Fruit fly (Drosophila melanogaster): ENCODE data around the gene ng3.

ng3 gene

dm6 chrX:3255569-3256309, 13.9 kb upstream of the ng3 start (continued):
- TF ChIP-seq CG18764 (GFP tag; optimal IDR thresholded peaks at IDR 0.05): peak; percentile 92
- peak; percentile 81 for TF ChIP-seq en (GFP tag; optimal IDR thresholded peaks at IDR 0.05)
- TF ChIP-seq CG17359 (tag; optimal IDR thresholded peaks at IDR 0.05): peak; percentile 95
- peak; percentile 93 for TF ChIP-seq Bteb2 (GFP tag; optimal IDR thresholded peaks at IDR 0.05)
- peak; percentile 82; the same call in 2 of the 3 replicates for TF ChIP-seq Mrtf (GFP tag; IDR thresholded peaks at IDR 0.05)
- TF ChIP-seq CG12744 (GFP tag; optimal IDR thresholded peaks at IDR 0.05): peak; percentile 92
- peak; percentile 90 for TF ChIP-seq Atf3 (GFP tag; optimal IDR thresholded peaks at IDR 0.05)
- TF ChIP-seq br (optimal IDR thresholded peaks at IDR 0.05): no peak
- TF ChIP-seq slou (GFP tag; optimal IDR thresholded peaks at IDR 0.05): peak; percentile 81
- TF ChIP-seq Med (GFP tag): peak; percentile 95
- TF ChIP-seq Sin3A (optimal IDR thresholded peaks at IDR 0.05): no peak
- peak; percentile 45; the same call in 1 of the 2 replicates for TF ChIP-seq chm (GFP tag; IDR thresholded peaks at IDR 0.05)
- peak; percentile 91 for TF ChIP-seq gcm (GFP tag; optimal IDR thresholded peaks at IDR 0.05)
- TF ChIP-seq CG2116 (GFP tag; optimal IDR thresholded peaks at IDR 0.05): peak; percentile 68
- TF ChIP-seq insv (GFP tag; optimal IDR thresholded peaks at IDR 0.05): peak; percentile 13 to 67
- peak; percentile 96 for TF ChIP-seq Hsf (GFP tag; optimal IDR thresholded peaks at IDR 0.05)
- no peak for TF ChIP-seq stwl (tag; optimal IDR thresholded peaks at IDR 0.05)
- TF ChIP-seq CG12942 (GFP tag; optimal IDR thresholded peaks at IDR 0.05): peak; percentile 88
- no peak for TF ChIP-seq D (optimal IDR thresholded peaks at IDR 0.05)
- TF ChIP-seq D (GFP tag; optimal IDR thresholded peaks at IDR 0.05): peak; percentile 94
- peak; percentile 85 for TF ChIP-seq CG6254 (GFP tag; optimal IDR thresholded peaks at IDR 0.05)
- TF ChIP-seq B-H1 (GFP tag; IDR thresholded peaks at IDR 0.05): peak; percentile 85
- TF ChIP-seq wdn (GFP tag; IDR thresholded peaks at IDR 0.05): peak; percentile 90
- TF ChIP-seq CG7928 (GFP tag; optimal IDR thresholded peaks at IDR 0.05): peak; percentile 80
- peak; percentile 88 for TF ChIP-seq CG7357 (GFP tag; IDR thresholded peaks at IDR 0.05)
- no peak for TF ChIP-seq zen2 (GFP tag; IDR thresholded peaks at IDR 0.05; ENCODE audit: partially characterized antibody)
- no peak for TF ChIP-seq h (optimal IDR thresholded peaks at IDR 0.05)
- peak; percentile 90 for TF ChIP-seq CG8388 (GFP tag; optimal IDR thresholded peaks at IDR 0.05)
- peak; percentile 95 for TF ChIP-seq CG4328 (GFP tag; optimal IDR thresholded peaks at IDR 0.05)
- TF ChIP-seq Optix (GFP tag; IDR thresholded peaks at IDR 0.05): peak; percentile 47; the same call in 2 of the 3 replicates
- peak; percentile 72 for TF ChIP-seq CG9876 (GFP tag; optimal IDR thresholded peaks at IDR 0.05)
- TF ChIP-seq Hr78 (GFP tag; optimal IDR thresholded peaks at IDR 0.05): peak in 1 of 2 experiments; percentile 51
- TF ChIP-seq CG9437 (GFP tag; optimal IDR thresholded peaks at IDR 0.05): peak; percentile 93
- no peak for TF ChIP-seq CG1832 (GFP tag; optimal IDR thresholded peaks at IDR 0.05)
- no peak for TF ChIP-seq dan (GFP tag; IDR thresholded peaks at IDR 0.05)
- TF ChIP-seq CG4360 (GFP tag; IDR thresholded peaks at IDR 0.05): no peak
- peak; percentile 67 for TF ChIP-seq dmrt11E (tag; optimal IDR thresholded peaks at IDR 0.05)
- peak; percentile 95 for TF ChIP-seq CG12104 (GFP tag; optimal IDR thresholded peaks at IDR 0.05)
- TF ChIP-seq da (GFP tag; optimal IDR thresholded peaks at IDR 0.05): peak; percentile 85
- peak; percentile 93 for TF ChIP-seq CG4854 (GFP tag; optimal IDR thresholded peaks at IDR 0.05)
- peak; percentile 88 for TF ChIP-seq danr (GFP tag; IDR thresholded peaks at IDR 0.05)
- peak; percentile 94 for TF ChIP-seq Ada2b (GFP tag; IDR thresholded peaks at IDR 0.05)
- peak; percentile 91 for TF ChIP-seq Blimp-1 (GFP tag; optimal IDR thresholded peaks at IDR 0.05)
- peak; percentile 97 for TF ChIP-seq lilli (GFP tag; optimal IDR thresholded peaks at IDR 0.05)
- peak; percentile 90 for TF ChIP-seq CG32772 (GFP tag; IDR thresholded peaks at IDR 0.05)
- TF ChIP-seq CG10959 (GFP tag; IDR thresholded peaks at IDR 0.05): peak; percentile 61
- TF ChIP-seq ken (GFP tag; IDR thresholded peaks at IDR 0.05): peak; percentile 68; the same call in 2 of the 3 replicates
- TF ChIP-seq sqz (GFP tag; optimal IDR thresholded peaks at IDR 0.05): peak; percentile 90
- peak; percentile 43 for TF ChIP-seq mirr (GFP tag; optimal IDR thresholded peaks at IDR 0.05)
- peak; percentile 91 for TF ChIP-seq salm (tag; optimal IDR thresholded peaks at IDR 0.05)
- peak; percentile 90 for TF ChIP-seq CG8924 (tag; optimal IDR thresholded peaks at IDR 0.05)
